Worm (Caenorhabditis elegans) whole organism, young adult: ENCODE measurements around the gene Y48A6B.8.

Experiments used
- B0261.1 ChIP-seq: sonication (generic microtip); optimal IDR thresholded peaks from 2 replicates; lab custom pipeline; 2016; ENCODE audit warnings: mild to moderate bottlenecking, missing genetic modification characterization, moderate library complexity, missing compliant biosample characterization
- C17E4.6 ChIP-seq: fragments of 200-800 bp; sonication (Bioruptor generic); IDR thresholded peaks from 2 replicates; pipeline ENCODE4 v1.3.6; 2022; ENCODE audit warnings: missing genetic modification reagents, missing genetic modification characterization, missing compliant biosample characterization
- D2030.7 ChIP-seq: fragments of 200-800 bp; sonication (Bioruptor generic); IDR thresholded peaks from 2 replicates; pipeline ENCODE4 v1.3.6; 2022; ENCODE audit warnings: missing genetic modification reagents, missing genetic modification characterization, missing compliant biosample characterization
- F23B12.7 ChIP-seq: sonication (generic microtip); optimal IDR thresholded peaks from 2 replicates; lab custom pipeline; 2017; ENCODE audit warnings: missing genetic modification characterization, mild to moderate bottlenecking, missing compliant biosample characterization, antibody characterized with exemption, moderate library complexity; ENCODE audit not compliant: insufficient read depth
- F33H1.4 ChIP-seq: fragments of 200-800 bp; sonication (Bioruptor generic); IDR thresholded peaks from 2 replicates; pipeline ENCODE4 v1.3.6; 2022; ENCODE audit warnings: missing genetic modification reagents, missing genetic modification characterization, missing compliant biosample characterization
- F57C9.4 ChIP-seq: sonication (generic microtip); optimal IDR thresholded peaks from 2 replicates; lab custom pipeline; 2017; ENCODE audit warnings: mild to moderate bottlenecking, missing genetic modification characterization, missing compliant biosample characterization
- K12H6.12 ChIP-seq: fragments of 200-800 bp; sonication (Bioruptor generic); optimal IDR thresholded peaks from 2 replicates; lab custom pipeline; 2018; ENCODE audit warnings: mild to moderate bottlenecking, missing genetic modification characterization, missing compliant biosample characterization
- Y56A3A.18 ChIP-seq: fragments of 200-800 bp; sonication (Bioruptor generic); IDR thresholded peaks from 2 replicates; pipeline ENCODE4 v1.3.6; 2022; ENCODE audit warnings: missing genetic modification reagents, missing genetic modification characterization, missing compliant biosample characterization
- akir-1 ChIP-seq: fragments of 200-800 bp; sonication (Bioruptor generic); optimal IDR thresholded peaks from 2 replicates; lab custom pipeline; 2018; ENCODE audit warnings: mild to moderate bottlenecking, missing genetic modification characterization, moderate library complexity, missing compliant biosample characterization
- aptf-2 ChIP-seq: fragments of 200-800 bp; sonication (Bioruptor generic); conservative IDR thresholded peaks from 2 replicates; pipeline ENCODE4 v1.3.6; 2022; ENCODE audit warnings: missing genetic modification reagents, missing genetic modification characterization, missing compliant biosample characterization
- aptf-3 ChIP-seq: fragments of 200-800 bp; sonication (Bioruptor generic); IDR thresholded peaks from 2 replicates; pipeline ENCODE4 v1.3.6; 2022; ENCODE audit warnings: missing genetic modification characterization, missing compliant biosample characterization
- attf-3 ChIP-seq: fragments of 200-800 bp; sonication (Bioruptor generic); conservative IDR thresholded peaks from 2 replicates; pipeline ENCODE4 v1.3.6; 2022; ENCODE audit warnings: missing genetic modification reagents, missing genetic modification characterization, missing compliant biosample characterization
- bed-1 ChIP-seq: fragments of 200-800 bp; sonication (Bioruptor generic); IDR thresholded peaks from 2 replicates; pipeline ENCODE4 v1.3.6; 2022; ENCODE audit warnings: missing genetic modification reagents, missing genetic modification characterization, missing compliant biosample characterization
- ceh-79 ChIP-seq: sonication (generic microtip); optimal IDR thresholded peaks from 2 replicates; lab custom pipeline; 2017; ENCODE audit warnings: mild to moderate bottlenecking, missing genetic modification characterization, missing compliant biosample characterization
- ceh-91 ChIP-seq: fragments of 200-800 bp; sonication (Bioruptor generic); IDR thresholded peaks from 2 replicates; pipeline ENCODE4 v1.3.6; 2022; ENCODE audit warnings: missing genetic modification reagents, missing genetic modification characterization, missing compliant biosample characterization
- chd-7 ChIP-seq: sonication (generic microtip); optimal IDR thresholded peaks from 2 replicates; lab custom pipeline; 2016; ENCODE audit warnings: mild to moderate bottlenecking, missing genetic modification characterization, moderate library complexity, missing compliant biosample characterization
- dpff-1 ChIP-seq: sonication (generic microtip); optimal IDR thresholded peaks from 2 replicates; lab custom pipeline; 2017; ENCODE audit warnings: mild to moderate bottlenecking, missing genetic modification characterization, missing compliant biosample characterization
- efl-1 ChIP-seq: fragments of 150-350 bp; optimal IDR thresholded peaks from 2 replicates; lab custom pipeline; 2014; ENCODE audit warnings: missing biosample characterization, missing genetic modification reagents, missing genetic modification characterization
- egrh-3 ChIP-seq: fragments of 200-800 bp; sonication (Bioruptor generic); IDR thresholded peaks from 2 replicates; pipeline ENCODE4 v1.3.6; 2022; ENCODE audit warnings: missing genetic modification reagents, missing genetic modification characterization, missing compliant biosample characterization
- fkh-3 ChIP-seq: sonication (generic microtip); optimal IDR thresholded peaks from 2 replicates; lab custom pipeline; 2016; ENCODE audit warnings: mild to moderate bottlenecking, missing genetic modification characterization, missing compliant biosample characterization
- him-1 ChIP-seq: sonication (generic microtip); optimal IDR thresholded peaks from 2 replicates; lab custom pipeline; 2016; ENCODE audit warnings: missing genotype, missing genetic modification reagents, missing genetic modification characterization, missing compliant biosample characterization
- hlh-26 ChIP-seq: fragments of 200-800 bp; sonication (Bioruptor generic); conservative IDR thresholded peaks from 2 replicates; pipeline ENCODE4 v1.3.6; 2022; ENCODE audit warnings: missing genetic modification reagents, missing genetic modification characterization, missing compliant biosample characterization
- hmg-20 ChIP-seq: fragments of 200-800 bp; sonication (Bioruptor generic); IDR thresholded peaks from 2 replicates; pipeline ENCODE4 v1.3.6; 2022; ENCODE audit warnings: missing genetic modification reagents, missing genetic modification characterization, missing compliant biosample characterization
- lag-1 ChIP-seq: fragments of 200-800 bp; sonication (Bioruptor generic); IDR thresholded peaks from 2 replicates; pipeline ENCODE4 v1.3.6; 2022; ENCODE audit warnings: missing genetic modification reagents, missing genetic modification characterization, missing compliant biosample characterization
- let-526 ChIP-seq: fragments of 200-800 bp; sonication (Bioruptor generic); IDR thresholded peaks from 2 replicates; pipeline ENCODE4 v1.3.6; 2022; ENCODE audit warnings: missing genetic modification reagents, missing genetic modification characterization, missing compliant biosample characterization
- let-607 ChIP-seq, 2 experiments: fragments of 200-800 bp in 1 of 2; sonication (Bioruptor generic) in 1 of 2; sonication (generic microtip) in 1 of 2; optimal IDR thresholded peaks; 2 replicates each; lab custom pipeline; 2016 to 2018; ENCODE audit warnings: mild to moderate bottlenecking in 2 of 2, missing compliant biosample characterization in 2 of 2, missing genetic modification characterization in 2 of 2, moderate library complexity in 2 of 2, missing genotype in 1 of 2
- lir-1 ChIP-seq: fragments of 200-800 bp; sonication (Bioruptor generic); conservative IDR thresholded peaks from 2 replicates; pipeline ENCODE4 v1.3.6; 2022; ENCODE audit warnings: missing genetic modification reagents, missing genetic modification characterization, missing compliant biosample characterization
- lsl-1 ChIP-seq: fragments of 200-800 bp; sonication (Bioruptor generic); optimal IDR thresholded peaks from 2 replicates; lab custom pipeline; 2018; ENCODE audit warnings: mild to moderate bottlenecking, missing genetic modification characterization, moderate library complexity, missing compliant biosample characterization
- mcd-1 ChIP-seq: fragments of 200-800 bp; sonication (Bioruptor generic); IDR thresholded peaks from 2 replicates; pipeline ENCODE4 v1.3.6; 2022; ENCODE audit warnings: missing genetic modification reagents, missing genetic modification characterization, missing compliant biosample characterization
- mxl-1 ChIP-seq: sonication (generic microtip); optimal IDR thresholded peaks from 2 replicates; lab custom pipeline; 2016; ENCODE audit warnings: missing genetic modification characterization, missing compliant biosample characterization
- nfya-2 ChIP-seq: fragments of 200-800 bp; sonication (Bioruptor generic); IDR thresholded peaks from 2 replicates; pipeline ENCODE4 v1.3.6; 2022; ENCODE audit warnings: missing genetic modification reagents, missing genetic modification characterization, missing compliant biosample characterization
- nhr-27 ChIP-seq: fragments of 200-800 bp; sonication (Bioruptor generic); optimal IDR thresholded peaks from 2 replicates; lab custom pipeline; 2018; ENCODE audit warnings: mild to moderate bottlenecking, missing genetic modification characterization, moderate library complexity, missing compliant biosample characterization
- nhr-80 ChIP-seq: sonication (generic microtip); optimal IDR thresholded peaks from 2 replicates; lab custom pipeline; 2016; ENCODE audit warnings: missing genetic modification characterization, missing compliant biosample characterization
- rec-8 ChIP-seq, 2 experiments: sonication (generic microtip); optimal IDR thresholded peaks; 2 replicates each; lab custom pipeline; 2016; ENCODE audit warnings: mild to moderate bottlenecking in 2 of 2, missing genetic modification characterization in 2 of 2, missing genetic modification reagents in 2 of 2, missing genotype in 2 of 2, missing biosample characterization in 1 of 2, missing compliant biosample characterization in 1 of 2, moderate library complexity in 1 of 2
- repo-1 ChIP-seq: sonication (generic microtip); optimal IDR thresholded peaks from 2 replicates; lab custom pipeline; 2017; ENCODE audit warnings: mild to moderate bottlenecking, missing genetic modification characterization, missing compliant biosample characterization
- sdz-38 ChIP-seq: sonication (generic microtip); optimal IDR thresholded peaks from 2 replicates; lab custom pipeline; 2016; ENCODE audit warnings: missing genotype, missing genetic modification characterization, missing compliant biosample characterization
- snpc-1.3 ChIP-seq: sonication (generic microtip); optimal IDR thresholded peaks from 2 replicates; lab custom pipeline; 2017; ENCODE audit warnings: missing genetic modification characterization, mild to moderate bottlenecking, missing compliant biosample characterization, antibody characterized with exemption, moderate library complexity, missing genotype, missing genetic modification reagents; ENCODE audit not compliant: insufficient read depth
- snpc-3.4 ChIP-seq: sonication (generic microtip); optimal IDR thresholded peaks from 2 replicates; lab custom pipeline; 2017; ENCODE audit warnings: missing genetic modification characterization, mild to moderate bottlenecking, missing compliant biosample characterization, antibody characterized with exemption, moderate library complexity, missing genotype, missing genetic modification reagents
- snpc-4 ChIP-seq, 5 experiments: fragments of 150-350 bp in 1 of 5; sonication (generic microtip) in 4 of 5; optimal IDR thresholded peaks; 2 replicates each; lab custom pipeline; 2014 to 2018; ENCODE audit warnings: missing genetic modification characterization in 5 of 5, missing biosample characterization in 3 of 5, antibody characterized with exemption in 2 of 5, mild to moderate bottlenecking in 2 of 5, missing compliant biosample characterization in 2 of 5, missing genotype in 2 of 5, moderate library complexity in 2 of 5, missing genetic modification reagents in 1 of 5
- tbp1 ChIP-seq: fragments of 200-800 bp; sonication (Bioruptor generic); optimal IDR thresholded peaks from 2 replicates; lab custom pipeline; 2018; ENCODE audit warnings: mild to moderate bottlenecking, missing genetic modification characterization, missing compliant biosample characterization
- ztf-26 ChIP-seq: sonication (generic microtip); optimal IDR thresholded peaks from 2 replicates; lab custom pipeline; 2017; ENCODE audit warnings: missing genetic modification characterization, missing compliant biosample characterization
- ztf-28 ChIP-seq: fragments of 200-800 bp; sonication (Bioruptor generic); IDR thresholded peaks from 2 replicates; pipeline ENCODE4 v1.3.6; 2022; ENCODE audit warnings: missing genetic modification reagents, missing genetic modification characterization, missing compliant biosample characterization
- ztf-3 ChIP-seq: fragments of 200-800 bp; sonication (Bioruptor generic); optimal IDR thresholded peaks from 2 replicates; lab custom pipeline; 2018; ENCODE audit warnings: mild to moderate bottlenecking, missing genetic modification characterization, missing compliant biosample characterization
- ztf-6 ChIP-seq: fragments of 200-800 bp; sonication (Bioruptor generic); IDR thresholded peaks from 2 replicates; pipeline ENCODE4 v1.3.6; 2022; ENCODE audit warnings: missing genetic modification reagents, missing genetic modification characterization, missing compliant biosample characterization

The Y48A6B.8 gene

ce11 chrIII:11008869-11009268 is 20.4 kb downstream of the Y48A6B.8 start, which contains the start of gene exos-1 (continued):
- TF ChIP-seq nhr-80 (tag; lab: Kevin White, UChicago), result no peak
- TF ChIP-seq F57C9.4 (tag; lab: Kevin White, UChicago), result no peak
- no peak for TF ChIP-seq Y56A3A.18 (GFP tag; lab: Robert Waterston, UW)
- no peak for TF ChIP-seq F23B12.7
- no peak for TF ChIP-seq fkh-3
- no peak for TF ChIP-seq sdz-38 (tag; lab: Kevin White, UChicago)
- no peak for TF ChIP-seq lag-1
- no peak for TF ChIP-seq mxl-1 (tag; lab: Kevin White, UChicago)
- no peak for TF ChIP-seq rec-8 (tag; optimal IDR thresholded peaks at IDR 0.05; lab: Kevin White, UChicago)
- no peak for TF ChIP-seq B0261.1 (tag; lab: Kevin White, UChicago)
- TF ChIP-seq tbp1, result no peak
- TF ChIP-seq attf-3 (GFP tag; lab: Robert Waterston, UW), result peak; percentile 33; the same call in 1 of the 2 replicates
- no peak for TF ChIP-seq ztf-3 (GFP tag; lab: Kevin White, UChicago)
- no peak for TF ChIP-seq chd-7 (tag; lab: Kevin White, UChicago)
- no peak for TF ChIP-seq nfya-2 (GFP tag; lab: Robert Waterston, UW)
- no peak for TF ChIP-seq ceh-79 (tag; lab: Kevin White, UChicago)
- TF ChIP-seq lsl-1 (GFP tag; lab: Kevin White, UChicago), result no peak
- no peak for TF ChIP-seq hlh-26 (GFP tag; lab: Robert Waterston, UW)
- TF ChIP-seq repo-1 (tag; lab: Kevin White, UChicago), result no peak
- no peak for TF ChIP-seq D2030.7 (GFP tag; lab: Robert Waterston, UW)

- TF ChIP-seq bed-1 (GFP tag; lab: Robert Waterston, UW), result no peak
- 0 out of 2 replicates have a peak, but pooled peaks have one; percentile 13 for TF ChIP-seq lir-1 (GFP tag; lab: Robert Waterston, UW)
- no peak for TF ChIP-seq ztf-6
- TF ChIP-seq akir-1, result no peak
- peak; percentile 96 for TF ChIP-seq efl-1 (GFP tag; lab: Kevin White, UChicago)
- TF ChIP-seq ceh-91 (GFP tag; lab: Robert Waterston, UW), result peak; percentile 42; the same call in 1 of the 2 replicates
- peak; percentile 87 for TF ChIP-seq D2030.7 (GFP tag; lab: Robert Waterston, UW)
- TF ChIP-seq egrh-3 (GFP tag; lab: Robert Waterston, UW), result 0 out of 2 replicates have a peak, but pooled peaks have one; percentile 25
- peak; percentile 97 for TF ChIP-seq mcd-1 (GFP tag; lab: Robert Waterston, UW)
- 0 out of 2 replicates have a peak, but pooled peaks have one; percentile 43 for TF ChIP-seq ztf-28 (GFP tag; lab: Robert Waterston, UW)
- TF ChIP-seq aptf-2 (GFP tag; lab: Robert Waterston, UW), result no peak
- TF ChIP-seq hmg-20 (GFP tag; lab: Robert Waterston, UW), result no peak
- peak; percentile 93 for TF ChIP-seq F23B12.7
- peak; percentile 42 for TF ChIP-seq snpc-4 (GFP tag; optimal IDR thresholded peaks at IDR 0.05; lab: Kevin White, UChicago)
- TF ChIP-seq snpc-4 (tag; optimal IDR thresholded peaks at IDR 0.05; lab: Kevin White, UChicago), result peak; percentile 46 to 70 (median 62)
- TF ChIP-seq him-1 (tag; lab: Kevin White, UChicago), result peak; percentile 69
- peak; percentile 23 for TF ChIP-seq snpc-1.3 (tag; lab: Kevin White, UChicago)
- no peak for TF ChIP-seq dpff-1 (tag; lab: Kevin White, UChicago)
- TF ChIP-seq nhr-27 (tag; lab: Kevin White, UChicago), result no peak
- no peak for TF ChIP-seq let-607 (tag; optimal IDR thresholded peaks at IDR 0.05; lab: Kevin White, UChicago)
- no peak for TF ChIP-seq nhr-80 (tag; lab: Kevin White, UChicago)
- no peak for TF ChIP-seq mxl-1 (tag; lab: Kevin White, UChicago)
- TF ChIP-seq F33H1.4 (GFP tag; lab: Robert Waterston, UW), result peak; percentile 76
- no peak for TF ChIP-seq ztf-26
- peak; percentile 69 for TF ChIP-seq snpc-3.4 (tag; lab: Kevin White, UChicago)
- no peak for TF ChIP-seq Y56A3A.18 (GFP tag; lab: Robert Waterston, UW)
- no peak for TF ChIP-seq K12H6.12 (tag; lab: Kevin White, UChicago)
- peak; percentile 65 for TF ChIP-seq tbp1
- no peak for TF ChIP-seq let-526 (GFP tag; lab: Robert Waterston, UW)
- TF ChIP-seq C17E4.6 (GFP tag; lab: Robert Waterston, UW), result no peak
- TF ChIP-seq aptf-3 (GFP tag; lab: Robert Waterston, UW), result no peak
Measured at ce11 chrIII:11007552-11008272, 21.5 kb downstream of the Y48A6B.8 start, which contains the start of the genes fipr-17 and Y48A6B.3. TSS of gene fipr-17 (minus strand) at chrIII:11007602. TSS of gene Y48A6B.3 (plus strand) at chrIII:11008222.
